Worm (Caenorhabditis elegans) whole organism, midembryonic: ENCODE measurements around the gene gcy-18.

Experiments used
- T22C8.4 ChIP-seq: fragments of 200-800 bp; sonication (Bioruptor generic); IDR thresholded peaks from 2 replicates; pipeline ENCODE4 v1.3.6; 2022; ENCODE audit warnings: missing genetic modification characterization, missing compliant biosample characterization
- cog-1 ChIP-seq: sonication (generic microtip); optimal IDR thresholded peaks from 2 replicates; lab custom pipeline; 2016; ENCODE audit warnings: missing genetic modification characterization, missing compliant biosample characterization
- flt-1 ChIP-seq: fragments of 200-800 bp; sonication (Bioruptor generic); IDR thresholded peaks from 2 replicates; pipeline ENCODE4 v1.3.6; 2022; ENCODE audit warnings: missing genetic modification characterization, missing compliant biosample characterization
- tab-1 ChIP-seq: fragments of 200-800 bp; sonication (Bioruptor generic); IDR thresholded peaks from 2 replicates; pipeline ENCODE4 v1.3.6; 2022; ENCODE audit warnings: missing genetic modification characterization, missing compliant biosample characterization
- ztf-23 ChIP-seq: fragments of 200-800 bp; sonication (Bioruptor generic); IDR thresholded peaks from 2 replicates; pipeline ENCODE4 v1.3.6; 2022; ENCODE audit warnings: missing genetic modification reagents, missing genetic modification characterization, missing compliant biosample characterization
- ztf-29 ChIP-seq: fragments of 200-800 bp; sonication (Bioruptor generic); IDR thresholded peaks from 2 replicates; pipeline ENCODE4 v1.3.6; 2022; ENCODE audit warnings: missing genetic modification reagents, missing genetic modification characterization, missing compliant biosample characterization

ce11 chrIV:12894996-12895395, 35.1 kb downstream of the gcy-18 start, which contains the start of gene K08D8.11:
- TF ChIP-seq tab-1 = no peak
- TF ChIP-seq ztf-23 (GFP tag; lab: Robert Waterston, UW) = no peak
- no peak for TF ChIP-seq flt-1
- TF ChIP-seq cog-1 = no peak
- no peak for TF ChIP-seq T22C8.4
- no peak for TF ChIP-seq ztf-29 (GFP tag; lab: Robert Waterston, UW)
